Worm (Caenorhabditis elegans) whole organism, L4 larva: ENCODE data around the gene inft-2.

Experiments
- R02D3.7 ChIP-seq: fragments of 150-350 bp; sonication (generic microtip); optimal IDR thresholded peaks from 3 replicates; lab custom pipeline; 2014; ENCODE audit warnings: missing biosample characterization, missing genetic modification characterization
- T20F7.1 ChIP-seq: fragments of 200-800 bp; sonication (Bioruptor generic); optimal IDR thresholded peaks from 2 replicates; lab custom pipeline; 2018; ENCODE audit warnings: mild to moderate bottlenecking, missing genetic modification characterization, missing compliant biosample characterization
- Y75B8A.6 ChIP-seq: fragments of 200-800 bp; sonication (Bioruptor generic); IDR thresholded peaks from 2 replicates; pipeline ENCODE4 v1.3.6; 2022; ENCODE audit warnings: missing genetic modification reagents, missing genetic modification characterization, missing compliant biosample characterization
- ZK337.2 ChIP-seq: fragments of 200-800 bp; sonication (Bioruptor generic); IDR thresholded peaks from 2 replicates; pipeline ENCODE4 v1.3.6; 2022; ENCODE audit warnings: missing genetic modification reagents, missing genetic modification characterization, missing compliant biosample characterization
- aha-1 ChIP-seq: fragments of 150-350 bp; peaks from one replicate; lab custom pipeline; 2014; ENCODE audit warnings: missing biosample characterization, missing genetic modification characterization
- arid-1 ChIP-seq: fragments of 200-800 bp; sonication (Bioruptor generic); conservative IDR thresholded peaks from 2 replicates; pipeline ENCODE4 v1.3.6; 2022; ENCODE audit warnings: missing genetic modification reagents, missing genetic modification characterization, missing compliant biosample characterization
- ceh-32 ChIP-seq: sonication (generic microtip); optimal IDR thresholded peaks from 2 replicates; lab custom pipeline; 2016; ENCODE audit warnings: mild to moderate bottlenecking, missing genetic modification characterization, missing compliant biosample characterization; ENCODE audit not compliant: poor library complexity
- ces-1 ChIP-seq: fragments of 150-350 bp; sonication (generic microtip); optimal IDR thresholded peaks from 4 replicates; lab custom pipeline; 2014; ENCODE audit warnings: missing biosample characterization, missing genetic modification reagents, missing genetic modification characterization
- ctbp-1 ChIP-seq: fragments of 200-800 bp; sonication (Bioruptor generic); IDR thresholded peaks from 2 replicates; pipeline ENCODE4 v1.3.6; 2022; ENCODE audit warnings: missing genetic modification reagents, missing genetic modification characterization, missing compliant biosample characterization
- daf-8 ChIP-seq: fragments of 200-800 bp; sonication (Bioruptor generic); IDR thresholded peaks from 2 replicates; pipeline ENCODE4 v1.3.6; 2022; ENCODE audit warnings: missing genetic modification characterization, missing compliant biosample characterization
- dmd-8 ChIP-seq: fragments of 200-800 bp; sonication (Bioruptor generic); IDR thresholded peaks from 2 replicates; pipeline ENCODE4 v1.3.6; 2022; ENCODE audit warnings: missing genetic modification characterization, missing compliant biosample characterization
- fkh-10 ChIP-seq: fragments of 150-350 bp; optimal IDR thresholded peaks from 2 replicates; lab custom pipeline; 2014; ENCODE audit warnings: missing biosample characterization, missing genetic modification reagents, missing genetic modification characterization
- hlh-30 ChIP-seq: sonication (generic microtip); optimal IDR thresholded peaks from 2 replicates; lab custom pipeline; 2017; ENCODE audit warnings: antibody characterized with exemption, mild to moderate bottlenecking, missing genetic modification characterization, missing compliant biosample characterization; ENCODE audit not compliant: insufficient read depth
- hmg-1.1 ChIP-seq: fragments of 200-800 bp; sonication (Bioruptor generic); IDR thresholded peaks from 2 replicates; pipeline ENCODE4 v1.3.6; 2022; ENCODE audit warnings: missing genetic modification reagents, missing genetic modification characterization, missing compliant biosample characterization
- jun-1 ChIP-seq: fragments of 150-350 bp; optimal IDR thresholded peaks from 2 replicates; lab custom pipeline; 2014; ENCODE audit warnings: missing biosample characterization, missing genetic modification reagents, missing genetic modification characterization
- lim-7 ChIP-seq: fragments of 200-800 bp; sonication (Bioruptor generic); IDR thresholded peaks from 2 replicates; pipeline ENCODE4 v1.3.6; 2022; ENCODE audit warnings: missing genetic modification characterization, missing compliant biosample characterization
- lin-1 ChIP-seq: fragments of 200-800 bp; sonication (Bioruptor generic); IDR thresholded peaks from 2 replicates; pipeline ENCODE4 v1.3.6; 2022; ENCODE audit warnings: missing genetic modification reagents, missing genetic modification characterization, missing compliant biosample characterization
- lin-38 ChIP-seq: fragments of 200-800 bp; sonication (Bioruptor generic); IDR thresholded peaks from 2 replicates; pipeline ENCODE4 v1.3.6; 2022; ENCODE audit warnings: missing genetic modification reagents, missing genetic modification characterization, missing compliant biosample characterization
- lir-3 ChIP-seq: sonication (generic microtip); optimal IDR thresholded peaks from 2 replicates; lab custom pipeline; 2016; ENCODE audit warnings: mild to moderate bottlenecking, missing genetic modification characterization, missing compliant biosample characterization
- lsy-2 ChIP-seq, 2 experiments: fragments of 150-350 bp in 1 of 2; sonication (generic microtip) in 1 of 2; optimal IDR thresholded peaks; 2 replicates each; lab custom pipeline; 2014 to 2017; ENCODE audit warnings: missing biosample characterization in 2 of 2, missing genetic modification characterization in 2 of 2
- madf-5 ChIP-seq, 2 experiments: fragments of 200-800 bp; sonication (Bioruptor generic); IDR thresholded peaks; 2 replicates each; pipeline ENCODE4 v1.3.6; 2022; ENCODE audit warnings: missing compliant biosample characterization in 2 of 2, missing genetic modification characterization in 2 of 2
- mdt-29 ChIP-seq: fragments of 200-800 bp; sonication (Bioruptor generic); IDR thresholded peaks from 2 replicates; pipeline ENCODE4 v1.3.6; 2022; ENCODE audit warnings: missing genetic modification reagents, missing genetic modification characterization, missing compliant biosample characterization
- nhr-42 ChIP-seq: fragments of 200-800 bp; sonication (Bioruptor generic); IDR thresholded peaks from 2 replicates; pipeline ENCODE4 v1.3.6; 2022; ENCODE audit warnings: missing genetic modification characterization, missing compliant biosample characterization
- nhr-48 ChIP-seq: sonication (generic microtip); optimal IDR thresholded peaks from 2 replicates; lab custom pipeline; 2016; ENCODE audit warnings: mild to moderate bottlenecking, missing genetic modification characterization, missing compliant biosample characterization
- nhr-77 ChIP-seq: fragments of 150-350 bp; optimal IDR thresholded peaks from 2 replicates; lab custom pipeline; 2014; ENCODE audit warnings: missing biosample characterization, missing genetic modification characterization
- set-16 ChIP-seq: fragments of 200-800 bp; sonication (Bioruptor generic); IDR thresholded peaks from 2 replicates; pipeline ENCODE4 v1.3.6; 2022; ENCODE audit warnings: missing genetic modification reagents, missing genetic modification characterization, missing compliant biosample characterization
- tag-97 ChIP-seq: fragments of 200-800 bp; sonication (Bioruptor generic); IDR thresholded peaks from 2 replicates; pipeline ENCODE4 v1.3.6; 2022; ENCODE audit warnings: missing genetic modification characterization, missing compliant biosample characterization
- unc-62 ChIP-seq, 3 experiments: fragments of 150-350 bp in 1 of 3; sonication (generic microtip); optimal IDR thresholded peaks in 2 of 3; peaks in 1 of 3; 1 replicate in 1 of 3; 2 replicates in 2 of 3; lab custom pipeline; 2014 to 2017; ENCODE audit warnings: missing biosample characterization in 3 of 3, missing genetic modification characterization in 3 of 3, missing genetic modification reagents in 3 of 3, missing genotype in 1 of 3
- vab-7 ChIP-seq: fragments of 200-800 bp; sonication (Bioruptor generic); IDR thresholded peaks from 2 replicates; pipeline ENCODE4 v1.3.6; 2022; ENCODE audit warnings: missing genetic modification reagents, missing genetic modification characterization, missing compliant biosample characterization
- zfp-2 ChIP-seq: sonication (generic microtip); optimal IDR thresholded peaks from 2 replicates; lab custom pipeline; 2016; ENCODE audit warnings: mild to moderate bottlenecking, missing genetic modification characterization, missing compliant biosample characterization
- ztf-7 ChIP-seq: fragments of 150-350 bp; optimal IDR thresholded peaks from 2 replicates; lab custom pipeline; 2014; ENCODE audit warnings: missing biosample characterization, missing genetic modification characterization

inft-2 gene

DNA sequence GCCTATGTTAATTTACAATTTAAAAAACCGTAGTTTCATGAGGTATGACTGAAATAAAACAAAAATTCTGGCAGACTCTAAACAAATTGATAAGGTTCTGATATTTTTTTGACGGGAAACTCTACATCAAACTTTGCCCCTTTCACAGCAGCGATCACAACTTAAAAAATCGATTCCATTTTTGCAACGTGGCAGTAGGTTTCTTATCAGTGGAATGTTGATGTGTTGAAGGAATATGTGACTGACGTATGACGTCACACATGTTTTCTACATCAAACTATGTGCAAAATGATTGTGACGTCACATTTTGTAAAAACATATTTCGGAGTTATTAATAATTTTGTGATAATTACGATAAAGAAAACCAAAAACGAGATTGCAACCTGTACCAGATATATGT, 9.8 kb downstream of the inft-2 start (continued):
- TF ChIP-seq hlh-30 (tag; lab: Kevin White, UChicago) = no peak

DNA sequence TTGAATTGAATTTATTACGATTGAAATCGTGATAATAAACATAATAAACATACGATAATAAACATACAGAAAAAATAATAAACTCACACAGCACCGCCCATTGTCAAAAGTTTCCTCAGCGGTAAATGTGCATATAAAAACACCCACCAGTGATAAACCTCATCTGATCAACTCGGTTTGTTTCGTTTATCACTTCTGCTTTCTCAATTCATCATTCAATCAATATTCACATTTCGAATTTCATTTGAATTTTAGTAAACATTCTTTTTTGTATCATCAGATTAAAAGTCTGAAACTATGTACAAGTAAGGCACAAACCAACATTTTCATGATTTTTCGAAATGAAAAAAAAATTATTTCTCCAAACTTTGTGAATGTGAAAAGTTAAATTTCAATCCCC, 11.0 kb downstream of the inft-2 start, which contains the start of gene try-10:
TSS of gene try-10 (minus strand) at position 101 of the 400 bp plus-strand sequence.
- no peak for TF ChIP-seq madf-5 (GFP tag; IDR thresholded peaks at IDR 0.05; lab: Robert Waterston, UW)
- TF ChIP-seq T20F7.1 (GFP tag; lab: Kevin White, UChicago) = no peak
- no peak for TF ChIP-seq fkh-10 (GFP tag; lab: Kevin White, UChicago)
- no peak for TF ChIP-seq lsy-2 (tag; optimal IDR thresholded peaks at IDR 0.05; lab: Kevin White, UChicago)
- no peak for TF ChIP-seq nhr-48
- TF ChIP-seq lir-3 (tag; lab: Kevin White, UChicago) = no peak
- TF ChIP-seq set-16 (GFP tag; lab: Robert Waterston, UW) = no peak
- no peak for TF ChIP-seq daf-8
- TF ChIP-seq lin-38 (GFP tag; lab: Robert Waterston, UW) = no peak
- TF ChIP-seq ctbp-1 (GFP tag; lab: Robert Waterston, UW) = no peak

ce11 chrV:13013844-13014243, 11.7 kb downstream of the inft-2 start, which contains the start of gene F15B9.6:
F15B9.6 (plus strand) TSS chrV:13014144.
- TF ChIP-seq ceh-32 (tag; lab: Kevin White, UChicago) (no peak), lin-1 (GFP tag; lab: Robert Waterston, UW) (no peak), jun-1 (no peak), unc-62 (GFP tag; optimal IDR thresholded peaks at IDR 0.05 in 1 of 2; lab: Kevin White, UChicago) (no peak), unc-62 (tag; optimal IDR thresholded peaks at IDR 0.05; lab: Kevin White, UChicago) (no peak), arid-1 (GFP tag; lab: Robert Waterston, UW) (no peak), ZK337.2 (no peak), mdt-29 (GFP tag; lab: Robert Waterston, UW) (no peak), lim-7 (GFP tag; lab: Robert Waterston, UW) (no peak), hmg-1.1 (GFP tag; lab: Robert Waterston, UW) (no peak), Y75B8A.6 (no peak), daf-8 (no peak), fkh-10 (GFP tag; lab: Kevin White, UChicago) (no peak)

ce11 chrV:13018233-13018632, 16.1 kb downstream of the inft-2 start:
- TF ChIP-seq aha-1 = peak; percentile 65
- TF ChIP-seq dmd-8 (GFP tag; lab: Robert Waterston, UW) = no peak

DNA sequence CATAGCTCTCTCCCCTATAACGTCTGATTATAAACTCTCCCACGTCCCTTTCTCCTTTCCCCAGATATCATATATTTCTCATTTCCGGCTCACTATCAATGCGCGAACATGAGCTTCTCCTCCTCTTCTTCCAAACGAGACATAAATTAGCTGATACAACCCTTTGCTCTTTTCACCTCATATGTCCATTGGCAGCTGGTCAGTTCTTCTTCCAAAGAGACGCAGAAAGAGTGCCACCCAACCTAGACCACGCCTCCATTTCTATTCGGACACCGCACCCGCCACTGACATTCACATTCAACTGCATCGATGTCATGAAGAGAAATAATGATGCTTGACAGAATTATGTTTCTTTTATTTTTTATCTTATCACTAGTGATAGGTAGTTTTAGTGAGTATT, 16.6 kb downstream of the inft-2 start, which contains the start of gene fmi-1:
TSS of gene fmi-1 (plus strand) at position 301 of the 400 bp plus-strand sequence.
- TF ChIP-seq aha-1 (peak; percentile 49), vab-7 (GFP tag; lab: Robert Waterston, UW) (no peak)
- TF ChIP-seq, all 104 proteins: peak for 1

DNA sequence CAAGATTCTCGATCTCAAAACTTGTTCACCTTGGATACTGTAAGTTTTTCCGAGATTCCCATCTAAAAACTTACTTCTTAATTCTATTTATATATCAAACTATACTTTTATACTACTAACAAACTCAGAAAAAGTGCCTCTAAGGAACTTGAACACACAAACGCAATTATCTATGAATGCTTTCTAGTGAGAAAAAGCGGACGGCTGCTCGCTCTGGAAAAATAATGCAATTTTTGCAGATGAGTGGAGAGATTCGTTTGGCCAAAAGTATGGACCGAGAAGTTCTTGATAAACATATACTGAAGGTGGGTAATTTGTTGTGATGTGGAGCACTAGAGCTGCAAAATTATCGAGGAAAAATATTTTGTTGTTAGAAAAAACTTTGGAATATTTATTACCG, 17.9 kb downstream of the inft-2 start:
- TF ChIP-seq ces-1 (peak; percentile 86), zfp-2 (tag; lab: Kevin White, UChicago) (no peak)

DNA sequence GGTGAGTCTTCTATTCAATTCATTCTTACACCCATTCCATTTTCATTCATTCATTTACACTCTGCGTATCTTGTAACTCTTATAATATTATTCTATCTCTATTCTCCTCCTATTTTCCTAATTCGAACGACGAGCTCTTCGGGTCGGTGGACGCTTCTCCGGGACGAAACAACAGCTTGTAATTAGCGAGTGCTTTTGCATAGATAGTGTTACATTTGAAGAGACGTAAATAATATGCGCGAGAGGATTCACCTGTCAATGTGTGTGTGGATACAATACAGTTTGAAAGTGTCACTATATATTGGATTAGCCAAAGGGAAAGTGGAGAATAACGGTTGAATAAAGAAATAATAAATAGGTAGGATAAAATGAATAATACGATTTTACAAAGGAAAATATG, 18.5 kb downstream of the inft-2 start:
- TF ChIP-seq nhr-42 (GFP tag; lab: Robert Waterston, UW) = no peak
- TF ChIP-seq lin-1 (GFP tag; lab: Robert Waterston, UW) = no peak
- no peak for TF ChIP-seq R02D3.7 (tag; lab: Kevin White, UChicago)
- TF ChIP-seq nhr-77 (tag; lab: Kevin White, UChicago) = no peak
- TF ChIP-seq ztf-7 (tag; lab: Kevin White, UChicago) = no peak
- no peak for TF ChIP-seq tag-97 (GFP tag; lab: Robert Waterston, UW)
